Fruit fly (Drosophila melanogaster) whole organism, prepupa: Measurements from ENCODE around the gene CG31538.

Experiments used
- Blimp-1 ChIP-seq: fragments of 200-800 bp; sonication (Bioruptor generic); optimal IDR thresholded peaks from 3 replicates; lab custom pipeline; 2017; ENCODE audit warnings: missing biosample characterization, missing genetic modification characterization, mild to moderate bottlenecking, moderate library complexity, missing genetic modification reagents
- CG10631 ChIP-seq: fragments of 200-800 bp; sonication (Bioruptor generic); optimal IDR thresholded peaks from 2 replicates; lab custom pipeline; 2016; ENCODE audit warnings: missing biosample characterization, missing genetic modification characterization
- CG10669 ChIP-seq: fragments of 200-800 bp; sonication (Bioruptor generic); optimal IDR thresholded peaks from 3 replicates; lab custom pipeline; 2018; ENCODE audit warnings: missing biosample characterization, mild to moderate bottlenecking, missing genetic modification characterization, moderate library complexity
- CG11294 ChIP-seq: fragments of 200-800 bp; sonication (Bioruptor generic); IDR thresholded peaks from 2 replicates; pipeline ENCODE4 v1.3.6; 2022; ENCODE audit warnings: missing biosample characterization, missing genetic modification characterization
- CG11902 ChIP-seq: fragments of 200-800 bp; sonication (Bioruptor generic); optimal IDR thresholded peaks from 3 replicates; lab custom pipeline; 2016; ENCODE audit warnings: missing biosample characterization, missing genetic modification characterization
- CG15336 ChIP-seq: fragments of 200-800 bp; sonication (Bioruptor generic); IDR thresholded peaks from 2 replicates; pipeline ENCODE4 v1.3.6; 2022; ENCODE audit warnings: missing biosample characterization, missing genetic modification characterization
- CG1621 ChIP-seq: fragments of 200-800 bp; sonication (Bioruptor generic); optimal IDR thresholded peaks from 3 replicates; lab custom pipeline; 2018; ENCODE audit warnings: missing biosample characterization, mild to moderate bottlenecking, missing genetic modification characterization
- CG16779 ChIP-seq: fragments of 200-800 bp; sonication (Bioruptor generic); optimal IDR thresholded peaks from 3 replicates; lab custom pipeline; 2017; ENCODE audit warnings: missing biosample characterization, mild to moderate bottlenecking, missing genetic modification characterization
- CG3032 ChIP-seq: fragments of 200-800 bp; optimal IDR thresholded peaks from 2 replicates; lab custom pipeline; 2019; ENCODE audit warnings: missing biosample characterization, mild to moderate bottlenecking, missing genetic modification characterization, moderate library complexity
- CG31627 ChIP-seq: fragments of 200-800 bp; sonication (Bioruptor generic); optimal IDR thresholded peaks from 3 replicates; lab custom pipeline; 2016; ENCODE audit warnings: missing biosample characterization, missing genetic modification characterization
- CG32006 ChIP-seq: fragments of 200-800 bp; sonication (Bioruptor generic); optimal IDR thresholded peaks from 3 replicates; lab custom pipeline; 2017; ENCODE audit warnings: missing biosample characterization, mild to moderate bottlenecking, missing genetic modification characterization
- CG34406 ChIP-seq: fragments of 200-800 bp; sonication (Bioruptor generic); optimal IDR thresholded peaks from 3 replicates; lab custom pipeline; 2016; ENCODE audit warnings: missing biosample characterization, missing genetic modification characterization
- CG3919 ChIP-seq: fragments of 200-800 bp; sonication (Bioruptor generic); optimal IDR thresholded peaks from 3 replicates; lab custom pipeline; 2016; ENCODE audit warnings: missing biosample characterization, missing genetic modification characterization
- CG4318 ChIP-seq: fragments of 200-800 bp; sonication (Bioruptor generic); optimal IDR thresholded peaks from 3 replicates; lab custom pipeline; 2017; ENCODE audit warnings: missing biosample characterization, mild to moderate bottlenecking, missing genetic modification characterization
- CG6163 ChIP-seq: fragments of 200-800 bp; sonication (Bioruptor generic); IDR thresholded peaks from 3 replicates; pipeline ENCODE4 v1.3.6; 2022; ENCODE audit warnings: missing biosample characterization, missing genetic modification characterization
- CG6276 ChIP-seq: fragments of 200-800 bp; sonication (Bioruptor generic); optimal IDR thresholded peaks from 2 replicates; lab custom pipeline; 2017; ENCODE audit warnings: missing biosample characterization, mild to moderate bottlenecking, missing genetic modification characterization
- CG6792 ChIP-seq: fragments of 200-800 bp; sonication (Bioruptor generic); optimal IDR thresholded peaks from 3 replicates; lab custom pipeline; 2016; ENCODE audit warnings: missing biosample characterization, missing genetic modification characterization
- CG6808 ChIP-seq: fragments of 200-800 bp; sonication (Bioruptor generic); optimal IDR thresholded peaks from 3 replicates; lab custom pipeline; 2017; ENCODE audit warnings: missing biosample characterization, missing genetic modification characterization, mild to moderate bottlenecking, moderate library complexity, missing genetic modification reagents
- CG6854 ChIP-seq: fragments of 200-800 bp; sonication (Bioruptor generic); optimal IDR thresholded peaks from 2 replicates; lab custom pipeline; 2017; ENCODE audit warnings: missing biosample characterization, mild to moderate bottlenecking, missing genetic modification characterization
- CG7368 ChIP-seq: fragments of 200-800 bp; sonication (Bioruptor generic); optimal IDR thresholded peaks from 3 replicates; lab custom pipeline; 2016; ENCODE audit warnings: missing biosample characterization, missing genetic modification characterization
- CG8119 ChIP-seq: fragments of 200-800 bp; sonication (Bioruptor generic); IDR thresholded peaks from 3 replicates; pipeline ENCODE4 v1.3.6; 2022; ENCODE audit warnings: missing biosample characterization, missing genetic modification characterization
- CG8319 ChIP-seq: fragments of 200-800 bp; sonication (Bioruptor generic); optimal IDR thresholded peaks from 3 replicates; lab custom pipeline; 2016; ENCODE audit warnings: missing biosample characterization, missing genetic modification characterization
- CG8632 ChIP-seq: fragments of 200-800 bp; sonication (Bioruptor generic); optimal IDR thresholded peaks from 3 replicates; lab custom pipeline; 2016; ENCODE audit warnings: missing biosample characterization, missing genetic modification characterization
- CG9139 ChIP-seq: fragments of 200-800 bp; sonication (Bioruptor generic); optimal IDR thresholded peaks from 3 replicates; lab custom pipeline; 2017; ENCODE audit warnings: missing biosample characterization, mild to moderate bottlenecking, missing genetic modification characterization
- Eip78C ChIP-seq: fragments of 200-800 bp; sonication (Bioruptor generic); peaks from one replicate; lab custom pipeline; 2016; ENCODE audit warnings: missing biosample characterization, missing genetic modification characterization
- Ets21C ChIP-seq: fragments of 200-800 bp; sonication (Bioruptor generic); optimal IDR thresholded peaks from 3 replicates; lab custom pipeline; 2016; ENCODE audit warnings: missing biosample characterization, missing genetic modification characterization
- Gug ChIP-seq: fragments of 200-800 bp; sonication (Bioruptor generic); IDR thresholded peaks from 2 replicates; pipeline ENCODE4 v1.3.6; 2022; ENCODE audit warnings: missing biosample characterization, missing genetic modification characterization
- Hr38 ChIP-seq: sonication (Bioruptor generic); optimal IDR thresholded peaks from 2 replicates; lab custom pipeline; 2016; ENCODE audit warnings: missing biosample characterization, missing genetic modification characterization
- Hr39 ChIP-seq: fragments of 200-800 bp; sonication (Bioruptor generic); optimal IDR thresholded peaks from 2 replicates; lab custom pipeline; 2016; ENCODE audit warnings: missing biosample characterization, missing genetic modification characterization
- Hr4 ChIP-seq: fragments of 200-800 bp; sonication (Bioruptor generic); optimal IDR thresholded peaks from 3 replicates; lab custom pipeline; 2016; ENCODE audit warnings: missing biosample characterization, missing genetic modification characterization
- Lpt ChIP-seq: fragments of 200-800 bp; sonication (Bioruptor generic); optimal IDR thresholded peaks from 3 replicates; lab custom pipeline; 2016; ENCODE audit warnings: missing biosample characterization, missing genetic modification characterization
- Met ChIP-seq: fragments of 200-800 bp; sonication (Bioruptor generic); optimal IDR thresholded peaks from 3 replicates; lab custom pipeline; 2016; ENCODE audit warnings: missing biosample characterization, missing genetic modification characterization
- OdsH ChIP-seq: fragments of 200-800 bp; sonication (Bioruptor generic); optimal IDR thresholded peaks from 3 replicates; lab custom pipeline; 2016; ENCODE audit warnings: missing biosample characterization, missing genetic modification characterization
- Smox ChIP-seq: fragments of 200-800 bp; sonication (Bioruptor generic); optimal IDR thresholded peaks from 3 replicates; lab custom pipeline; 2016; ENCODE audit warnings: missing biosample characterization, missing genetic modification characterization
- Sox102F ChIP-seq: fragments of 200-800 bp; sonication (Bioruptor generic); optimal IDR thresholded peaks from 2 replicates; lab custom pipeline; 2016; ENCODE audit warnings: missing biosample characterization, mild to moderate bottlenecking, missing genetic modification characterization
- Sox14 ChIP-seq: fragments of 200-800 bp; sonication (Bioruptor generic); optimal IDR thresholded peaks from 3 replicates; lab custom pipeline; 2016; ENCODE audit warnings: missing biosample characterization, missing genetic modification characterization
- achi ChIP-seq: fragments of 200-800 bp; sonication (Bioruptor generic); optimal IDR thresholded peaks from 3 replicates; lab custom pipeline; 2016; ENCODE audit warnings: missing biosample characterization, missing genetic modification characterization
- cyc ChIP-seq: fragments of 200-800 bp; sonication (Bioruptor generic); optimal IDR thresholded peaks from 3 replicates; lab custom pipeline; 2016; ENCODE audit warnings: missing biosample characterization, missing genetic modification characterization
- eg ChIP-seq: fragments of 200-800 bp; sonication (Bioruptor generic); IDR thresholded peaks from 3 replicates; pipeline ENCODE4 v1.3.6; 2022; ENCODE audit warnings: missing biosample characterization, missing genetic modification characterization
- fkh ChIP-seq: fragments of 200-800 bp; sonication (Bioruptor generic); optimal IDR thresholded peaks from 3 replicates; lab custom pipeline; 2017; ENCODE audit warnings: missing biosample characterization, mild to moderate bottlenecking, missing genetic modification characterization, moderate library complexity
- lz ChIP-seq: fragments of 200-800 bp; sonication (Bioruptor generic); optimal IDR thresholded peaks from 3 replicates; lab custom pipeline; 2016; ENCODE audit warnings: missing biosample characterization, missing genetic modification characterization
- net ChIP-seq: fragments of 200-800 bp; sonication (Bioruptor generic); optimal IDR thresholded peaks from 3 replicates; lab custom pipeline; 2016; ENCODE audit warnings: missing biosample characterization, missing genetic modification characterization
- salr ChIP-seq, 2 experiments: fragments of 200-800 bp; sonication (Bioruptor generic); optimal IDR thresholded peaks; 3 replicates each; lab custom pipeline; 2016 to 2018; ENCODE audit warnings: missing biosample characterization in 2 of 2, missing genetic modification characterization in 2 of 2, mild to moderate bottlenecking in 1 of 2
- vri ChIP-seq: fragments of 200-800 bp; sonication (Bioruptor generic); optimal IDR thresholded peaks from 3 replicates; lab custom pipeline; 2016; ENCODE audit warnings: missing biosample characterization, mild to moderate bottlenecking, missing genetic modification characterization

CG31538 gene

dm6 chr3R:5256462-5257146, 21.0 kb downstream of the CG31538 start, which contains the start of the genes Enoph and Hph (continued):
- peak in 1 of 2 experiments; percentile 72 for TF ChIP-seq salr (GFP tag; optimal IDR thresholded peaks at IDR 0.05; lab: Kevin White, UChicago)
- TF ChIP-seq CG6808, result peak; percentile 53
- peak; percentile 62 for TF ChIP-seq Ets21C (GFP tag; lab: Kevin White, UChicago)
- peak; percentile 71 for TF ChIP-seq Smox (GFP tag; lab: Kevin White, UChicago)
- peak; percentile 76 for TF ChIP-seq CG10631
- 0 out of 2 replicates have a peak, but pooled peaks have one; percentile 21 for TF ChIP-seq CG15336
- peak; percentile 60 for TF ChIP-seq CG11902 (GFP tag; lab: Kevin White, UChicago)
- peak; percentile 44 for TF ChIP-seq Sox102F (GFP tag; lab: Kevin White, UChicago)
- TF ChIP-seq eg (GFP tag; lab: Robert Waterston, UW), result peak; percentile 55; the same call in 2 of the 3 replicates
- no peak for TF ChIP-seq vri (GFP tag; lab: Kevin White, UChicago)
- TF ChIP-seq net (GFP tag; lab: Kevin White, UChicago), result peak; percentile 31
- peak; percentile 73 for TF ChIP-seq CG3032
- peak; percentile 68 for TF ChIP-seq Met
- TF ChIP-seq CG6792 (GFP tag; lab: Kevin White, UChicago), result peak; percentile 55
- TF ChIP-seq CG8632 (GFP tag; lab: Kevin White, UChicago), result peak; percentile 28
- TF ChIP-seq lz (GFP tag; lab: Kevin White, UChicago), result peak; percentile 68
- peak; percentile 73 for TF ChIP-seq CG3919 (GFP tag; lab: Kevin White, UChicago)
- TF ChIP-seq CG6276 (GFP tag; lab: Kevin White, UChicago), result no peak
- TF ChIP-seq Hr4, result peak; percentile 65
- TF ChIP-seq OdsH (GFP tag; lab: Kevin White, UChicago), result peak; percentile 77

- TF ChIP-seq Eip78C (GFP tag; lab: Kevin White, UChicago) (peak; percentile 46), Sox102F (GFP tag; lab: Kevin White, UChicago) (no peak)
These were observed 24.8 kb downstream of the CG31538 start, which contains the start of gene CG1113 for dm6 chr3R:5252853-5253252. CG1113 (plus strand) TSS chr3R:5253153.

- TF ChIP-seq Lpt (GFP tag; lab: Kevin White, UChicago) (no peak), CG16779 (tag; lab: Kevin White, UChicago) (no peak), Gug (no peak), CG8119 (no peak), CG6163 (GFP tag; lab: Robert Waterston, UW) (no peak), achi (GFP tag; lab: Kevin White, UChicago) (no peak), Sox14 (GFP tag; lab: Kevin White, UChicago) (peak; percentile 90), Eip78C (GFP tag; lab: Kevin White, UChicago) (peak; percentile 19), Sox102F (GFP tag; lab: Kevin White, UChicago) (peak; percentile 36), CG10669 (GFP tag; lab: Kevin White, UChicago) (no peak), CG31627 (no peak), CG10631 (no peak), CG7368 (no peak), Ets21C (GFP tag; lab: Kevin White, UChicago) (no peak), CG8632 (GFP tag; lab: Kevin White, UChicago) (no peak), net (GFP tag; lab: Kevin White, UChicago) (no peak), Blimp-1 (GFP tag; lab: Kevin White, UChicago) (peak; percentile 56), CG8319 (GFP tag; lab: Kevin White, UChicago) (no peak), CG6276 (GFP tag; lab: Kevin White, UChicago) (no peak), CG1621 (tag; lab: Kevin White, UChicago) (no peak), cyc (GFP tag; lab: Kevin White, UChicago) (no peak), Hr4 (no peak), CG6854 (GFP tag; lab: Kevin White, UChicago) (peak; percentile 70), fkh (GFP tag; lab: Kevin White, UChicago) (peak; percentile 29), CG4318 (GFP tag; lab: Kevin White, UChicago) (no peak), salr (GFP tag; optimal IDR thresholded peaks at IDR 0.05; lab: Kevin White, UChicago) (no peak), CG11902 (GFP tag; lab: Kevin White, UChicago) (no peak), CG15336 (peak; percentile 32; the same call in 1 of the 2 replicates), Smox (GFP tag; lab: Kevin White, UChicago) (peak; percentile 24), CG3919 (GFP tag; lab: Kevin White, UChicago) (no peak), CG11294 (GFP tag; lab: Robert Waterston, UW) (no peak), Hr39 (GFP tag; lab: Kevin White, UChicago) (no peak), CG9139 (no peak), CG32006 (no peak), CG3032 (peak; percentile 6), Hr38 (GFP tag; lab: Kevin White, UChicago) (no peak), CG34406 (no peak)
These were observed 26.3 kb downstream of the CG31538 start, which contains the start of gene CtsF for dm6 chr3R:5251243-5251865. CtsF (minus strand) TSS chr3R:5251745.
